Worm (Caenorhabditis elegans) whole organism, early embryonic: Measurements from ENCODE around the gene sri-32.

Experiments used
- ama-1 ChIP-seq: fragments of 150-350 bp; optimal IDR thresholded peaks from 2 replicates; lab custom pipeline; 2014
- ceh-13 ChIP-seq: fragments of 200-800 bp; sonication (Bioruptor generic); optimal IDR thresholded peaks from 2 replicates; lab custom pipeline; 2018; ENCODE audit warnings: mild to moderate bottlenecking, missing genetic modification characterization, missing compliant biosample characterization
- ets-7 ChIP-seq: sonication (generic microtip); optimal IDR thresholded peaks from 2 replicates; lab custom pipeline; 2016; ENCODE audit warnings: missing genotype, missing genetic modification characterization, missing compliant biosample characterization
- hmg-4 ChIP-seq: fragments of 200-800 bp; sonication (Bioruptor generic); optimal IDR thresholded peaks from 2 replicates; lab custom pipeline; 2018; ENCODE audit warnings: mild to moderate bottlenecking, missing genetic modification characterization, missing compliant biosample characterization
- hnd-1 ChIP-seq: sonication (generic microtip); optimal IDR thresholded peaks from 2 replicates; lab custom pipeline; 2016; ENCODE audit warnings: missing genetic modification characterization, missing compliant biosample characterization
- pes-1 ChIP-seq: fragments of 200-800 bp; sonication (Bioruptor generic); IDR thresholded peaks from 2 replicates; pipeline ENCODE4 v1.3.6; 2022; ENCODE audit warnings: missing genetic modification reagents, missing genetic modification characterization, missing compliant biosample characterization
- scrt-1 ChIP-seq: fragments of 200-800 bp; sonication (Bioruptor generic); IDR thresholded peaks from 2 replicates; pipeline ENCODE4 v1.3.6; 2022; ENCODE audit warnings: missing genetic modification characterization, missing compliant biosample characterization

ce11 chrII:3154383-3154782, at the start of gene sri-32:
- no peak for TF ChIP-seq ama-1
- no peak for TF ChIP-seq pes-1 (GFP tag; lab: Robert Waterston, UW)
- TF ChIP-seq ceh-13 (GFP tag; lab: Kevin White, UChicago): no peak
- TF ChIP-seq scrt-1 (GFP tag; lab: Robert Waterston, UW): no peak
- TF ChIP-seq hmg-4 (GFP tag; lab: Kevin White, UChicago): no peak
- TF ChIP-seq ets-7 (tag; lab: Kevin White, UChicago): no peak
- TF ChIP-seq hnd-1 (tag; lab: Kevin White, UChicago): no peak
